Fruit fly (Drosophila melanogaster) Kc167 (cell line): ENCODE results near the gene CG1529.

Experiments
- Myc ChIP-seq: fragments of >200 bp; optimal IDR thresholded peaks from 2 replicates; lab custom pipeline; 2017; ENCODE audit warnings: missing external identifiers
- Sin3A ChIP-seq: fragments of >200 bp; optimal IDR thresholded peaks from 2 replicates; lab custom pipeline; 2018; ENCODE audit warnings: missing external identifiers
- h ChIP-seq: fragments of >200 bp; optimal IDR thresholded peaks from 3 replicates; lab custom pipeline; 2018; ENCODE audit warnings: missing external identifiers
- insv ChIP-seq: fragments of >200 bp; optimal IDR thresholded peaks from 3 replicates; lab custom pipeline; 2018; ENCODE audit warnings: missing external identifiers
- psq ChIP-seq: fragments of >200 bp; optimal IDR thresholded peaks from 2 replicates; lab custom pipeline; 2017; ENCODE audit warnings: missing external identifiers
- ttk ChIP-seq: sonication (Bioruptor generic); optimal IDR thresholded peaks from 2 replicates; lab custom pipeline; 2017; ENCODE audit warnings: missing external identifiers

The CG1529 gene

dm6 chrX:21056732-21057131 is 25.0 kb upstream of the CG1529 start:
- TF ChIP-seq psq (lab: Kevin White, UChicago) (no peak), ttk (lab: Kevin White, UChicago) (no peak), insv (lab: Kevin White, UChicago) (no peak), Sin3A (lab: Kevin White, UChicago) (no peak), h (lab: Kevin White, UChicago) (no peak), Myc (no peak)

- TF ChIP-seq Sin3A (lab: Kevin White, UChicago): no peak
- TF ChIP-seq insv (lab: Kevin White, UChicago): no peak
- TF ChIP-seq Myc: no peak
- no peak for TF ChIP-seq ttk (lab: Kevin White, UChicago)
- TF ChIP-seq h (lab: Kevin White, UChicago): no peak
- no peak for TF ChIP-seq psq (lab: Kevin White, UChicago)
Measured at dm6 chrX:21054963-21055480, 23.3 kb upstream of the CG1529 start.

dm6 chrX:21053849-21054581 is 22.3 kb upstream of the CG1529 start, which contains the start of the genes Stt3A and bves:
Stt3A (minus strand) TSS chrX:21053937.
bves (plus strand) TSS chrX:21053963.
- TF ChIP-seq Myc (no peak), h (lab: Kevin White, UChicago) (no peak), insv (lab: Kevin White, UChicago) (no peak), psq (lab: Kevin White, UChicago) (no peak), Sin3A (lab: Kevin White, UChicago) (no peak), ttk (lab: Kevin White, UChicago) (no peak)

dm6 chrX:21053099-21053715 is 21.5 kb upstream of the CG1529 start:
- TF ChIP-seq ttk (lab: Kevin White, UChicago) (no peak), Myc (no peak), h (lab: Kevin White, UChicago) (no peak), insv (lab: Kevin White, UChicago) (no peak), psq (lab: Kevin White, UChicago) (no peak), Sin3A (lab: Kevin White, UChicago) (no peak)

- TF ChIP-seq insv (lab: Kevin White, UChicago) (no peak), ttk (lab: Kevin White, UChicago) (peak; percentile 100)
Measured at dm6 chrX:21047717-21048116, 16.0 kb upstream of the CG1529 start.

- TF ChIP-seq Myc (no peak), h (lab: Kevin White, UChicago) (no peak), ttk (lab: Kevin White, UChicago) (no peak)
Measured at dm6 chrX:21046141-21046540, 14.4 kb upstream of the CG1529 start.

- TF ChIP-seq Sin3A (lab: Kevin White, UChicago) (no peak), h (lab: Kevin White, UChicago) (no peak), psq (lab: Kevin White, UChicago) (no peak)
Measured at dm6 chrX:21045448-21045941, 13.7 kb upstream of the CG1529 start.

dm6 chrX:21044831-21045447 is 13.2 kb upstream of the CG1529 start, which contains the start of gene Cbs:
Cbs (plus strand) TSS chrX:21045138.
- TF ChIP-seq Myc: no peak
- no peak for TF ChIP-seq insv (lab: Kevin White, UChicago)
- TF ChIP-seq ttk (lab: Kevin White, UChicago): no peak
- no peak for TF ChIP-seq psq (lab: Kevin White, UChicago)
- TF ChIP-seq h (lab: Kevin White, UChicago): no peak
- no peak for TF ChIP-seq Sin3A (lab: Kevin White, UChicago)

- TF ChIP-seq psq (lab: Kevin White, UChicago) (no peak), Myc (no peak), Sin3A (lab: Kevin White, UChicago) (no peak), ttk (lab: Kevin White, UChicago) (no peak), h (lab: Kevin White, UChicago) (no peak), insv (lab: Kevin White, UChicago) (no peak)
Measured at dm6 chrX:21044278-21044830, 12.6 kb upstream of the CG1529 start.

- TF ChIP-seq h (lab: Kevin White, UChicago) (no peak), Sin3A (lab: Kevin White, UChicago) (no peak), Myc (no peak), psq (lab: Kevin White, UChicago) (no peak), insv (lab: Kevin White, UChicago) (no peak)
Measured at dm6 chrX:21042638-21043513, 11.1 kb upstream of the CG1529 start.

dm6 chrX:21041825-21042224 is 10.1 kb upstream of the CG1529 start, which contains the start of gene Mgstl:
Mgstl (plus strand) TSS chrX:21042125.
- TF ChIP-seq ttk (lab: Kevin White, UChicago): no peak
- no peak for TF ChIP-seq h (lab: Kevin White, UChicago)
- no peak for TF ChIP-seq Sin3A (lab: Kevin White, UChicago)
- TF ChIP-seq psq (lab: Kevin White, UChicago): no peak
- no peak for TF ChIP-seq insv (lab: Kevin White, UChicago)
- no peak for TF ChIP-seq Myc
